Fruit fly (Drosophila melanogaster) whole organism, embryonic: ENCODE measurements around the gene CG9222.
A peak's percentile ranks its signal among the peaks of the same experiment; 100 is the strongest.

Source experiments
- Adf1 ChIP-seq: fragments of 200-800 bp; sonication (Bioruptor generic); IDR thresholded peaks from 2 replicates; pipeline ENCODE4 v1.3.6; 2022; ENCODE audit warnings: missing biosample characterization, missing genetic modification characterization
- Awh ChIP-seq: fragments of 200-800 bp; sonication (Bioruptor generic); IDR thresholded peaks from 2 replicates; pipeline ENCODE4, ENCODE4 v1.3.6; 2022; ENCODE audit warnings: missing biosample characterization, missing genetic modification characterization
- BtbVII ChIP-seq: fragments of 200-800 bp; sonication (Bioruptor generic); optimal IDR thresholded peaks from 3 replicates; lab custom pipeline; 2017; ENCODE audit warnings: missing biosample characterization, mild to moderate bottlenecking, missing genetic modification characterization
- CG10543 ChIP-seq: fragments of 200-800 bp; sonication (Bioruptor generic); optimal IDR thresholded peaks from 3 replicates; lab custom pipeline; 2017; ENCODE audit warnings: missing biosample characterization, mild to moderate bottlenecking, missing genetic modification characterization, moderate library complexity
- CG11456 ChIP-seq: fragments of 200-800 bp; sonication (Bioruptor generic); IDR thresholded peaks from 3 replicates; pipeline ENCODE4 v1.3.6; 2022; ENCODE audit warnings: missing biosample characterization, missing genetic modification characterization
- CG11696 ChIP-seq: fragments of 200-800 bp; sonication (Bioruptor generic); IDR thresholded peaks from 2 replicates; pipeline ENCODE4 v1.3.6; 2022; ENCODE audit warnings: missing biosample characterization, missing genetic modification characterization
- CG15514 ChIP-seq: fragments of 200-800 bp; sonication (Bioruptor generic); optimal IDR thresholded peaks from 3 replicates; lab custom pipeline; 2017; ENCODE audit warnings: missing biosample characterization, missing genetic modification characterization, mild to moderate bottlenecking, moderate library complexity, missing genetic modification reagents
- CG17186 ChIP-seq: fragments of 200-800 bp; sonication (Bioruptor generic); optimal IDR thresholded peaks from 3 replicates; lab custom pipeline; 2017; ENCODE audit warnings: missing biosample characterization, missing genetic modification reagents, missing genetic modification characterization
- CG17361 ChIP-seq: fragments of 200-800 bp; sonication (Bioruptor generic); IDR thresholded peaks from 3 replicates; pipeline ENCODE4 v1.3.6; 2022; ENCODE audit warnings: missing biosample characterization, missing genetic modification characterization
- CG1792 ChIP-seq: fragments of 200-800 bp; sonication (Bioruptor generic); optimal IDR thresholded peaks from 2 replicates; lab custom pipeline; 2016; ENCODE audit warnings: missing biosample characterization, missing genetic modification characterization
- CG31441 ChIP-seq: fragments of 200-800 bp; sonication (Bioruptor generic); IDR thresholded peaks from 2 replicates; pipeline ENCODE4 v1.3.6; 2022; ENCODE audit warnings: missing biosample characterization, missing genetic modification characterization
- CG32532 ChIP-seq: fragments of 200-800 bp; sonication (Bioruptor generic); IDR thresholded peaks from 2 replicates; pipeline ENCODE4 v1.3.6; 2022; ENCODE audit warnings: missing biosample characterization, missing genetic modification characterization
- CG5180 ChIP-seq: fragments of 200-800 bp; sonication (Bioruptor generic); optimal IDR thresholded peaks from 3 replicates; lab custom pipeline; 2017; ENCODE audit warnings: missing biosample characterization, missing genetic modification characterization, mild to moderate bottlenecking, moderate library complexity, missing genetic modification reagents
- CG5953 ChIP-seq: fragments of 200-800 bp; sonication (Bioruptor generic); IDR thresholded peaks from 2 replicates; pipeline ENCODE4 v1.3.6; 2022; ENCODE audit warnings: missing biosample characterization, missing genetic modification characterization
- CG6689 ChIP-seq: fragments of 200-800 bp; sonication (Bioruptor generic); IDR thresholded peaks from 2 replicates; pipeline ENCODE4 v1.3.6; 2022; ENCODE audit warnings: missing biosample characterization, missing genetic modification characterization
- CG9727 ChIP-seq: fragments of 200-800 bp; sonication (Bioruptor generic); optimal IDR thresholded peaks from 3 replicates; lab custom pipeline; 2017; ENCODE audit warnings: missing biosample characterization, mild to moderate bottlenecking, missing genetic modification characterization
- CoRest ChIP-seq: fragments of 200-800 bp; sonication (Bioruptor generic); optimal IDR thresholded peaks from 3 replicates; lab custom pipeline; 2018; ENCODE audit warnings: missing biosample characterization, mild to moderate bottlenecking, missing genetic modification characterization, moderate library complexity
- CrebB ChIP-seq: fragments of 200-800 bp; sonication (Bioruptor generic); optimal IDR thresholded peaks from 3 replicates; lab custom pipeline; 2018; ENCODE audit warnings: missing biosample characterization, mild to moderate bottlenecking, missing genetic modification characterization
- Dip3 ChIP-seq: fragments of 200-800 bp; sonication (Bioruptor generic); optimal IDR thresholded peaks from 3 replicates; lab custom pipeline; 2016; ENCODE audit warnings: missing biosample characterization, missing genetic modification characterization
- E2f2 ChIP-seq: fragments of 200-800 bp; sonication (Bioruptor generic); IDR thresholded peaks from 2 replicates; pipeline ENCODE4 v1.3.6; 2022; ENCODE audit warnings: missing biosample characterization, missing genetic modification characterization
- ERR ChIP-seq: fragments of 200-800 bp; sonication (Bioruptor generic); optimal IDR thresholded peaks from 2 replicates; lab custom pipeline; 2016; ENCODE audit warnings: missing biosample characterization, missing genetic modification characterization
- Fer1 ChIP-seq: fragments of 200-800 bp; sonication (Bioruptor generic); optimal IDR thresholded peaks from 2 replicates; lab custom pipeline; 2017; ENCODE audit warnings: missing biosample characterization, mild to moderate bottlenecking, missing genetic modification characterization
- Fer2 ChIP-seq: fragments of 200-800 bp; sonication (Bioruptor generic); optimal IDR thresholded peaks from 2 replicates; lab custom pipeline; 2018; ENCODE audit warnings: missing biosample characterization, mild to moderate bottlenecking, missing genetic modification characterization, moderate library complexity
- Kr ChIP-seq: fragments of 200-800 bp; sonication (Bioruptor generic); optimal IDR thresholded peaks from 2 replicates; lab custom pipeline; 2017; ENCODE audit warnings: missing biosample characterization, mild to moderate bottlenecking, missing genetic modification characterization
- Lim3 ChIP-seq: fragments of 200-800 bp; sonication (Bioruptor generic); IDR thresholded peaks from 2 replicates; pipeline ENCODE4 v1.3.6; 2022; ENCODE audit warnings: missing biosample characterization, missing genetic modification characterization
- NC2β ChIP-seq: fragments of 200-800 bp; sonication (Bioruptor generic); optimal IDR thresholded peaks from 2 replicates; lab custom pipeline; 2016; ENCODE audit warnings: missing biosample characterization, missing genetic modification characterization
- Ssrp ChIP-seq: fragments of 200-800 bp; sonication (Bioruptor generic); optimal IDR thresholded peaks from 2 replicates; lab custom pipeline; 2018; ENCODE audit warnings: missing biosample characterization, mild to moderate bottlenecking, missing genetic modification characterization, moderate library complexity
- TFAM ChIP-seq: fragments of 200-800 bp; sonication (Bioruptor generic); optimal IDR thresholded peaks from 2 replicates; lab custom pipeline; 2017; ENCODE audit warnings: missing biosample characterization, missing genetic modification characterization, inconsistent platforms
- ara ChIP-seq: fragments of 200-800 bp; sonication (Bioruptor generic); IDR thresholded peaks from 2 replicates; pipeline ENCODE4 v1.3.6; 2022; ENCODE audit warnings: missing biosample characterization, missing genetic modification characterization
- bbx ChIP-seq: fragments of 200-800 bp; sonication (Bioruptor generic); IDR thresholded peaks from 2 replicates; pipeline ENCODE4 v1.3.6; 2022; ENCODE audit warnings: missing biosample characterization, missing genetic modification characterization; ENCODE audit not compliant: partially characterized antibody
- bsh ChIP-seq, 2 experiments: fragments of 200-800 bp; sonication (Bioruptor generic); optimal IDR thresholded peaks; 2 replicates each; lab custom pipeline; 2017 to 2018; ENCODE audit warnings: mild to moderate bottlenecking in 2 of 2, missing biosample characterization in 2 of 2, missing genetic modification characterization in 2 of 2, moderate library complexity in 1 of 2
- btn ChIP-seq: fragments of 200-800 bp; sonication (Bioruptor generic); optimal IDR thresholded peaks from 2 replicates; lab custom pipeline; 2016; ENCODE audit warnings: missing biosample characterization, missing genetic modification characterization
- chn ChIP-seq: fragments of 200-800 bp; sonication (Bioruptor generic); optimal IDR thresholded peaks from 2 replicates; lab custom pipeline; 2016; ENCODE audit warnings: missing biosample characterization, missing genetic modification characterization
- ci ChIP-seq: fragments of 200-800 bp; sonication (Bioruptor generic); IDR thresholded peaks from 3 replicates; pipeline ENCODE4 v1.3.6; 2022; ENCODE audit warnings: missing biosample characterization, missing genetic modification characterization
- cwo ChIP-seq: fragments of 200-800 bp; sonication (Bioruptor generic); optimal IDR thresholded peaks from 3 replicates; lab custom pipeline; 2017; ENCODE audit warnings: missing biosample characterization, missing genetic modification characterization, mild to moderate bottlenecking, moderate library complexity, missing genetic modification reagents
- dan ChIP-seq: fragments of 200-800 bp; sonication (Bioruptor generic); IDR thresholded peaks from 2 replicates; pipeline ENCODE4 v1.3.6; 2022; ENCODE audit warnings: missing biosample characterization, missing genetic modification characterization
- esg ChIP-seq: fragments of 200-800 bp; sonication (Bioruptor generic); conservative IDR thresholded peaks from 2 replicates; pipeline ENCODE4 v1.3.6; 2022; ENCODE audit warnings: missing biosample characterization, missing genetic modification characterization
- grn ChIP-seq: fragments of 200-800 bp; sonication (Bioruptor generic); optimal IDR thresholded peaks from 3 replicates; lab custom pipeline; 2017; ENCODE audit warnings: missing biosample characterization, missing genetic modification characterization
- gt ChIP-seq: fragments of 200-800 bp; sonication (Bioruptor generic); IDR thresholded peaks from 2 replicates; pipeline ENCODE4 v1.3.6; 2022; ENCODE audit warnings: missing biosample characterization, missing genetic modification characterization
- hbn ChIP-seq: fragments of 200-800 bp; sonication (Bioruptor generic); IDR thresholded peaks from 2 replicates; pipeline ENCODE4 v1.3.6; 2022; ENCODE audit warnings: missing biosample characterization, missing genetic modification characterization; ENCODE audit not compliant: partially characterized antibody
- mam ChIP-seq: fragments of 200-800 bp; sonication (Bioruptor generic); optimal IDR thresholded peaks from 3 replicates; lab custom pipeline; 2016; ENCODE audit warnings: missing biosample characterization, missing genetic modification characterization
- psq ChIP-seq: fragments of 200-800 bp; sonication (Bioruptor generic); optimal IDR thresholded peaks from 2 replicates; lab custom pipeline; 2017; ENCODE audit warnings: missing biosample characterization, missing genetic modification characterization
- sisA ChIP-seq: fragments of 200-800 bp; sonication (Bioruptor generic); IDR thresholded peaks from 2 replicates; pipeline ENCODE4 v1.3.6; 2022; ENCODE audit warnings: missing biosample characterization, missing genetic modification characterization
- slou ChIP-seq: fragments of 200-800 bp; sonication (Bioruptor generic); optimal IDR thresholded peaks from 3 replicates; lab custom pipeline; 2016; ENCODE audit warnings: missing biosample characterization, missing genetic modification characterization
- sna ChIP-seq: fragments of 200-800 bp; sonication (Bioruptor generic); IDR thresholded peaks from 2 replicates; pipeline ENCODE4 v1.3.6; 2022; ENCODE audit warnings: missing biosample characterization, missing genetic modification characterization; ENCODE audit not compliant: partially characterized antibody
- sr ChIP-seq: fragments of 200-800 bp; sonication (Bioruptor generic); IDR thresholded peaks from 3 replicates; pipeline ENCODE4 v1.3.6; 2022; ENCODE audit warnings: missing biosample characterization, missing genetic modification characterization
- tap ChIP-seq: fragments of 200-800 bp; optimal IDR thresholded peaks from 3 replicates; lab custom pipeline; 2019; ENCODE audit warnings: missing biosample characterization, mild to moderate bottlenecking, missing genetic modification characterization, moderate library complexity
- unpg ChIP-seq: fragments of 200-800 bp; sonication (Bioruptor generic); optimal IDR thresholded peaks from 3 replicates; lab custom pipeline; 2018; ENCODE audit warnings: missing biosample characterization, mild to moderate bottlenecking, missing genetic modification characterization, moderate library complexity
- zfh1 ChIP-seq: fragments of 200-800 bp; sonication (Bioruptor generic); IDR thresholded peaks from 3 replicates; pipeline ENCODE4 v1.3.6; 2022; ENCODE audit warnings: missing biosample characterization, missing genetic modification characterization

The CG9222 gene

dm6 chr2L:6098479-6099269 lies 32.1 kb upstream of the CG9222 start, which contains the start of gene CG9175 (continued):
- TF ChIP-seq NC2β (peak; percentile 73), ci (GFP tag; lab: Robert Waterston, UW) (peak; percentile 78), CG17361 (peak; percentile 19; the same call in 1 of the 3 replicates), esg (no peak), slou (no peak), Adf1 (GFP tag; lab: Robert Waterston, UW) (peak; percentile 12; the same call in 1 of the 2 replicates), CG10543 (GFP tag; lab: Kevin White, UChicago) (peak; percentile 67), mam (GFP tag; lab: Kevin White, UChicago) (peak; percentile 63), bsh (GFP tag; optimal IDR thresholded peaks at IDR 0.05; lab: Kevin White, UChicago) (peak in 1 of 2 experiments; percentile 24), CG31441 (no peak), unpg (GFP tag; lab: Kevin White, UChicago) (peak; percentile 20), hbn (GFP tag; lab: Robert Waterston, UW) (peak; percentile 98), CG5953 (GFP tag; lab: Robert Waterston, UW) (no peak), gt (GFP tag; lab: Robert Waterston, UW) (no peak), chn (peak; percentile 30), CoRest (tag; lab: Kevin White, UChicago) (peak; percentile 33), bbx (GFP tag; lab: Robert Waterston, UW) (peak; percentile 97), cwo (GFP tag; lab: Kevin White, UChicago) (no peak), CG9727 (peak; percentile 38), CG15514 (GFP tag; lab: Kevin White, UChicago) (peak; percentile 81), ERR (GFP tag; lab: Kevin White, UChicago) (peak; percentile 42), CG32532 (GFP tag; lab: Robert Waterston, UW) (peak; percentile 58; the same call in 1 of the 2 replicates), CG11456 (GFP tag; lab: Robert Waterston, UW) (0 out of 3 replicates have a peak, but pooled peaks have one; percentile 58), TFAM (GFP tag; lab: Kevin White, UChicago) (no peak), CrebB (peak; percentile 42), sna (GFP tag; lab: Robert Waterston, UW) (peak; percentile 96), sisA (GFP tag; lab: Robert Waterston, UW) (no peak), CG11696 (GFP tag; lab: Robert Waterston, UW) (no peak), CG5180 (no peak), Kr (GFP tag; lab: Kevin White, UChicago) (no peak), ara (GFP tag; lab: Robert Waterston, UW) (no peak), Awh (GFP tag; lab: Robert Waterston, UW) (no peak), Fer2 (tag; lab: Kevin White, UChicago) (no peak), psq (GFP tag; lab: Kevin White, UChicago) (no peak), Dip3 (GFP tag; lab: Kevin White, UChicago) (no peak), E2f2 (peak; percentile 55; the same call in 1 of the 2 replicates), btn (no peak), BtbVII (GFP tag; lab: Kevin White, UChicago) (no peak), sr (no peak), CG6689 (GFP tag; lab: Robert Waterston, UW) (no peak), zfh1 (GFP tag; lab: Robert Waterston, UW) (peak; percentile 4; the same call in 1 of the 3 replicates), grn (GFP tag; lab: Kevin White, UChicago) (no peak), tap (tag; lab: Kevin White, UChicago) (peak; percentile 42), CG17186 (GFP tag; lab: Kevin White, UChicago) (peak; percentile 85), dan (GFP tag; lab: Robert Waterston, UW) (no peak), Fer1 (GFP tag; lab: Kevin White, UChicago) (peak; percentile 58), Ssrp (tag; lab: Kevin White, UChicago) (no peak), Lim3 (GFP tag; lab: Robert Waterston, UW) (no peak), CG1792 (GFP tag; lab: Kevin White, UChicago) (peak; percentile 15)
